Fruit fly (Drosophila melanogaster) S2 (cell line): ENCODE measurements around the gene ND-B17.

Experiments
- CG8478 ChIP-seq: fragments of >200 bp; optimal IDR thresholded peaks from 2 replicates; lab custom pipeline; 2018
- CTCF ChIP-seq, 2 experiments: fragments of >200 bp; optimal IDR thresholded peaks; 2 replicates each; lab custom pipeline; 2018

DNA sequence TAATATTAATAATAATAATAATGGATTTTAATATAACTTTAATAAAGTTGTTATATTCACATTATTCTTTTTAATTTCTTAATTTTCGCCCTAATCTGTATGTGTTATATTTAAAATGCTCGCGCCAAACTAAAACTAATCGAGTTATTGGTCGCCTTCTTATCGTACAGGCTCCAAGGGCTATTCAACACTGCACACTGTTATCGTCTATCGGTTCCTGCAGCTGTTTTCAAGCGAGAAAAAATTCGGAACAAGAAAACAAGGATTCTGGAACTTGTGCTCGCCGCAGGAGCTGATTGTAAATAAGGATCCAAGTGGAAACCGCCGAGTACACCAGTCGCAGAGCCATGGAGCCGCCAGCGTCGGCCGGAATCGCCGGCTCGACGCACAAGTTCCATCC, 13.2 kb upstream of the ND-B17 start, which contains the start of gene CG3793:
- no peak for TF ChIP-seq CG8478 (lab: Kevin White, UChicago)
- TF ChIP-seq CTCF (optimal IDR thresholded peaks at IDR 0.05; lab: Kevin White, UChicago) = no peak
